Fruit fly (Drosophila melanogaster): ENCODE results near the gene CG8132.
A peak's percentile ranks its signal among the peaks of the same experiment; 100 is the strongest.

Gene CG8132

DNA sequence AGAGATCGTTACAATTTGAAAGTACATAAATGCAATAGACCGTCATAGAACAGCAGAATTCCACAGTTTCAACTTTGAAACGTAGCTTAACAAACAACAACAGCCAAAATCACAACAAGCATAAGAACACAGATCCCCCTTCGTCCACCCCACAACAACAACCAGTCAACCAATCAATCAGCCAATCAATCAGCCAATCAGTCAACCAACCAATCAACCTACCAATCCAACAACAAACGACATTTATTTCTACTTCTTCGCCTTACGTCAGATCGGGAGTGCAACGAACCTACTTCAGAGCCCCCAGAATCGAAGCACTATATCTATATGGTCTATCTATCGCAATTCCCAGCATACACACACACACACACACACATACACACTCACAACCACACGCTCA, 49.4 kb downstream of the CG8132 start (continued):
- 0 out of 3 replicates have a peak, but pooled peaks have one; percentile 22 for TF ChIP-seq zen2 (GFP tag; IDR thresholded peaks at IDR 0.05; ENCODE audit: partially characterized antibody)
